Worm (Caenorhabditis elegans) whole organism, L2 larva: Measurements from ENCODE around the gene eif-3.L.

Source experiments
- lin-11 ChIP-seq: fragments of 150-350 bp; sonication (generic microtip); optimal IDR thresholded peaks from 2 replicates; lab custom pipeline; 2014; ENCODE audit warnings: missing biosample characterization, missing genetic modification characterization, inconsistent platforms, mixed read lengths
- lin-39 ChIP-seq: fragments of 150-350 bp; optimal IDR thresholded peaks from 2 replicates; lab custom pipeline; 2014; ENCODE audit warnings: missing biosample characterization, missing genetic modification reagents, missing genetic modification characterization
- nhr-11 ChIP-seq: fragments of 150-350 bp; optimal IDR thresholded peaks from 2 replicates; lab custom pipeline; 2014; ENCODE audit warnings: missing biosample characterization, missing genetic modification characterization
- nhr-25 ChIP-seq: fragments of 150-350 bp; sonication (generic microtip); optimal IDR thresholded peaks from 3 replicates; lab custom pipeline; 2014; ENCODE audit warnings: missing biosample characterization, missing genetic modification characterization
- ztf-11 ChIP-seq: sonication (generic microtip); optimal IDR thresholded peaks from 2 replicates; lab custom pipeline; 2017; ENCODE audit warnings: missing biosample characterization, missing genetic modification characterization

DNA sequence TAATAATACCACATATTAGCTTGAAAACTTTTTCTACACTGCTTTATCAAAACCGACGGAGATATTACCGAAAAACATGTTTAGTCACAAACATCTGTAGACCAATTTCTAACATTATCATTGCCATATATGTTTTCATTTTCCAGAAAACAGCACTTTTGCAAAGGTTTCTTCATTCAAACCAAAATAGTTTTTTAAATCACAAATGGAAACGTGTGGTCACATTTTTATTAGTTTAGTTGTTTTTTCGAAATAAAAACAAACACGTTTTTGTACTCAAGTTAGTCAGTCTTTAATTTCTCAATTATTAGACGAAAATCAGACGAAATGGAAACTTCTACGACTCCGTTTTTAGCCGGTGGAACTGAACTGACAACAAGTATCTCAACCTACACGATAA, 15.8 kb upstream of the eif-3.L start, which contains the start of gene F59E12.3:
- TF ChIP-seq ztf-11, result no peak
- no peak for TF ChIP-seq lin-11 (tag; lab: Kevin White, UChicago)
- TF ChIP-seq lin-39, result no peak
- no peak for TF ChIP-seq nhr-25
- TF ChIP-seq nhr-11 (tag; lab: Kevin White, UChicago), result no peak
